Fruit fly (Drosophila melanogaster) ovary, adult (tissue): ENCODE results near the gene CG10562.

ENCODE experiments used
- CG17801 ChIP-seq: fragments of 200-800 bp; optimal IDR thresholded peaks from 2 replicates; lab custom pipeline; 2019; ENCODE audit warnings: missing biosample characterization, mild to moderate bottlenecking, missing genetic modification characterization, moderate library complexity; ENCODE audit not compliant: partially characterized antibody

The CG10562 gene

DNA sequence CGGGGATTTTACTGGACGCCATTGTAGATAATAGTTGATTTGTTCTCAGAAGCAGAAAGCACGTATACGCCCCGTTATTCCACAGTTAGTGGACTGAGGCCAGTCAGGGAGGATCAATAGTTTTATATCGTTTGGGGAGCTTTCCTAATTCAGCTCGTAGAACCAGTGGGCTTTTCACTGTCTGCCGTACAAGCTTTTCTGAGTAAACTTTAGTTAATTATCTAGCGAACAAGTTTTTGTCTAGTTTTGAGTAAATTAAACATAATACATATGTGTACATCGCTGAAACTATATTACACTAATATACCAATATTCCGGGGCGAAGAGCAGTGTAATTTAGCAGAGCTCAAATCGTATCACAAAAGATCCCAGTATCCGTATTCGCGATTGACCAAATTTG lies at the start of gene CG10562:
CG10562 (minus strand) TSS at position 101 of the 400 bp plus-strand sequence.
- no peak for TF ChIP-seq CG17801 (GFP tag; lab: Kevin White, UChicago)

DNA sequence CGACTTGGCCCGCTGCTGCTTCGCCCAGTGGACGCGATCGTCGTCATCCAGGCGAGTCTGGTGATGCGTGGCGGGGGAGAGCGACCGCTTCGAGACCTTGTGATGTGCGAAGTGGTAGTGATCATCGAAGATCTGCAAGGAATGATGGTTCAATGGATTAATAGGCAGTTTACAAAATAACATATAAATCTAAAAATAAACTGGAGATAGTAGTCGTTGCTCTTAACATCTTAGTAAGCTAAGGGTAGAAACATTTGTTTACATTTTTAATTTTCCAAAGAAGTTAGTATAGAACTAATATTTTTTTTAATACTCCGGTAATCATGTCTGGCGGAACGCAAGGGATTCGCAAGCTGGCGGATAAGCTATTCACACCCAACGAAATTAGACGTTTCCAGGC lies 35.4 kb upstream of the CG10562 start, which contains the start of gene ND-49L:
ND-49L (plus strand) TSS at position 301 of the 400 bp plus-strand sequence.
- no peak for TF ChIP-seq CG17801 (GFP tag; lab: Kevin White, UChicago)

DNA sequence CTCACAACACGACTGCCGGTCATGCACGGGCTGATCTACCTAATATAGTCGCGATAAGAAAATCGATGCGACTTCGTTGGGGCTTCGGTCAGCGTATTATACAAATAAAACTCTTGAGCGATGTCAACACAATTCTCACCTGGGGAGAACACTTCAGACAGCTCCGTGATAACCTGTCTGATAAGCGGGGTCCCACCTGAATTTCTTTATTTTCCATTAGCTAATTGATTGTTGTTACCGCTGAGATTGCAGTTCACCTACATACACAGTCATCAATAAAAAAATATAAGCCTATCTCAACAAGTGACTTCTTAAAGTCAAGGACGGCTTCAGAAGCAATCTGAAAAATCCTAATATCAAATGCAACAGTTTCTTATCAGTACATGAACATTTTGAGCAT lies 24.3 kb upstream of the CG10562 start, which contains the start of gene tobi:
tobi (minus strand) TSS at position 23 of the 400 bp plus-strand sequence.
- no peak for TF ChIP-seq CG17801 (GFP tag; lab: Kevin White, UChicago)

DNA sequence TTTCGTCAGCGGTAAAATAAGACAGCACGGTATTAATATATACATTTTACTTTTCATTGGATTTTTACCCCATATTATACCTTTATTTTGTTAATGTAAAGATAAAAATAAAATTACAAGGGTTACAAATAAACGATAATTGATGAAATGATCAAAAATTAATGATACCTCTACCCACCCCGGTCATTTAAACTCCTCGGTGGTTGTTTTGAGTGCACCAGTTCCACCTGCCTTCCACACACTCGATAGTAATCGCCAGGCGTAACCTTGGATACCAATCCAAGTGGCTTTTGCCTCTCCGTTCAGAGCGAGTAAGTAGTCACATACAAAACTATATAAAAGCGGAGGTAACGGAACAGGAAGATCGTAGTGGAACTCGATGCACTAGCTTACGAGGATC lies 17.4 kb upstream of the CG10562 start, which contains the start of gene rha:
rha (plus strand) TSS at position 301 of the 400 bp plus-strand sequence.
- no peak for TF ChIP-seq CG17801 (GFP tag; lab: Kevin White, UChicago)

DNA sequence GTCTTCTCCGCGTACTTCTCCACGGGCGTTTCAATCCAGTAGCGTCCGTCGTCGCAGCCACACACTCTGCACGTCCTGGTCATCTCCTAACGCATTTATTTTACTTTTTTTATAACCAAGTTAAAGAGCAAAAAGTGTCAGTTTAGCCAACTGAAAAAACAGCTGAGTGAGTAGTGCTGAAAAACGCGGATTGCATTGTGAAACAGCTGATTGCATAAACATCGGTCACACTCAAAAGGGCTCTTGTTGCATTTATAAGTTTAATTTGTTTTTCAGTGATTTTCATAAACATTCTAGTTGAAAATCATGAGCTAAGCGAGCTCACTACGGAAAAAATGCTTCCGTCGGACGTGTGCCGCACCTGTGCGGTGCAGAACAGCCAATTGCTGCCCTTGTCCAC lies 12.5 kb upstream of the CG10562 start, which contains the start of the genes CG10669 and CG11902:
CG10669 (minus strand) TSS at position 179 of the 400 bp plus-strand sequence.
CG11902 (plus strand) TSS at position 193 of the 400 bp plus-strand sequence.
- TF ChIP-seq CG17801 (GFP tag; lab: Kevin White, UChicago), result no peak

DNA sequence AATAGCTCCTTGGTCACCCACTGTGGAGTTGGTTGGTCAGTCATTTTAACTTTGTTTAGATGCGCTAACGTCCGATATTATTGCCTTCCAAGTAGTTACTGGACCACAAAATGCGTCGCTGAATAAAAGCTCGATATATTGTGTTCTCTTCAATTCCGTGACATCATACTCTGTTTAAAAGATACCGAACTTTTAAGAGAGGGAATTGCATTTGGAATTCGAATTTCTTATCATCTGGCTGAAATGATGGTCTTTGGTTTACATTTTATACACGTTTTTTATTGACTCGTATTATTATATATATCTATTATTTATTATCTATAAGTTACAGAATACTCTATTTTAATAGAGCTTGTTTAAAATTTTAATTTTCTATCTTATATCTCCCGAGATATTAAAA lies 8.5 kb upstream of the CG10562 start, which contains the start of gene CHKov2:
CHKov2 (minus strand) TSS at position 101 of the 400 bp plus-strand sequence.
- TF ChIP-seq CG17801 (GFP tag; lab: Kevin White, UChicago), result no peak

DNA sequence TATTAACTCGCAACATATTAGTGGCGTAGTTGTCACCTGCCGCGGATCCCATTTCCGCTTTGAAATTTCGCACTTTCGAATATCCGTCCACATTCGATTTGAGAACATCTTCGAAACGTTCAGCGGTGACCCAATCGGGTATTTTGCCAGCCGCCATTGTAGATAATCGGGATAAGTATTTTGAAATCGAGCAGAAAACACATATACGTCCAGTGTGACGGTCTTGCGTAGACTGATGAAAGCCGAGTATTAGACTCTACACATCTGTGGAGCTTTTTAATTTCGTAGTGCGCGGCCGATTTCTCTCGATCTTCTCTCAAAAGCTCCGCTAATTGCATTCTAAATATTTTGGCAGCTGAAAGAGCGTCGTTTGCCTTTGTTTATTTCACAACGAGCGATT lies 6.5 kb upstream of the CG10562 start, which contains the start of gene CHKov1:
CHKov1 (minus strand) TSS at position 238 of the 400 bp plus-strand sequence.
- TF ChIP-seq CG17801 (GFP tag; lab: Kevin White, UChicago), result no peak

DNA sequence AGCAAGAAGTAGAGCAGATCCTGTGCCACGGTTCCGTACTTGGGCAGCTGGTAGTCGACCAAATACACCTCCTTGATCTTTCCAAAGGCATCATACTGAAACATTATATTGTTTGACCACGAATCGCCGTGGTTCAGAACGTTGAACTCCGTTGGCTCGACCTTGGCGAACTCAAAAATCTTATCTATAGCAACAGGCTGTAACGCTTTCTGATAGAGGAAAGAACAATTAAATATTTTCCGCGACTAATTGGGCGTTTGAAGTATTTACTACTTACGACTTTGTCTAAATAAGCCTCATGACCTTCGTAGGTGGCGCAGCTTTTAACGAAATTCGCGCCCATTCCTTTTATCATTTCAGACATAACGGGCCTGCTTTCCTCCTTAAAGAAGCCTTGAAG lies 876 bp downstream of the CG10562 start:
- no peak for TF ChIP-seq CG17801 (GFP tag; lab: Kevin White, UChicago)

DNA sequence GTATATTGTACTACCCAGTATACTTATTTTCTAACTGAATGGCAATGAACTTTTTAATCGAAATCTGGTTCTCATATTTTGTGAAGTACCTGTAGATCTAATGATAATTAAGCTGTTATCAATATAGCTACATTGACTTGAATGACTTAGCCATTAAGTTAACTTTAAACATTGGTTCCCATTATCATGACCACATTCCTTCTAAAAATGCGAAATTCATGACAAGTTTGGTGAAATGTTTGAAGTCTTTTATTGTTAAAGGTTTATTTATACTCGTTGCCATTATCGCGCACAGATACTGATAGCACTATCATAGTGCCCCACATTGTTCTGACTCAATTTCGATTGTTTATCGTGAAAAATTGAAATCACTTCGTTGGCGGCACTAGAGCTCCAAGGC lies 1.7 kb downstream of the CG10562 start:
- no peak for TF ChIP-seq CG17801 (GFP tag; lab: Kevin White, UChicago)

DNA sequence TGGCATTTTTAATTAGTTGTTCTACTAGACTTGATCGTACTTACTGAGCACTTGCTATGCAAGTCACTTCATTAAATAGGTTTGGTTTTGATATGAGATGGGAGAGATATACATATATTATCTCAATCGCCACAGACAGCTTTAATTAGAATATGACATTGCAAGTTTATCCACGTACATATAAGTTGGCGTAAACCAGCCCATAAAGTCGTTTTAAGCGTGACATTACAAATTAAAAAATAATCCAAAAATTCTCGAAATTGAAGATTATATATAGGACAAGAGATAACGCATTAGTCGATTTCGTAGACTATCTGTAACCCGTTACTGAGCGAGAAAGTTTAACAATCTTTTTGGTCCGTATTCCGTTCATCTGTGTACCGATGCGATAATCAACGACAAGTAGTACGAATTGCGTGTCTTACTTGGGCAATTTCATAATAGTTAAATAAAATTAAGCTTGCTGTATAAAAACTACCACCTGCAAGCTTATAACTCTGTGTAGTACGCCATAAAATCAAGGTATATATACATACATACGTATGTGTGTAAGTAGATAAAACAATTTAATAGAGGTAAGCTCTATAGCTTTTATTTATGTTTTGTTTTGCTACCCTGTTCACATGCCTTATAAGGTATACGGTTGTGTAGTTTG lies 2.4 kb downstream of the CG10562 start, which contains the start of gene CG10560:
CG10560 (minus strand) TSS at position 51 of the 655 bp plus-strand sequence.
- no peak for TF ChIP-seq CG17801 (GFP tag; lab: Kevin White, UChicago)

DNA sequence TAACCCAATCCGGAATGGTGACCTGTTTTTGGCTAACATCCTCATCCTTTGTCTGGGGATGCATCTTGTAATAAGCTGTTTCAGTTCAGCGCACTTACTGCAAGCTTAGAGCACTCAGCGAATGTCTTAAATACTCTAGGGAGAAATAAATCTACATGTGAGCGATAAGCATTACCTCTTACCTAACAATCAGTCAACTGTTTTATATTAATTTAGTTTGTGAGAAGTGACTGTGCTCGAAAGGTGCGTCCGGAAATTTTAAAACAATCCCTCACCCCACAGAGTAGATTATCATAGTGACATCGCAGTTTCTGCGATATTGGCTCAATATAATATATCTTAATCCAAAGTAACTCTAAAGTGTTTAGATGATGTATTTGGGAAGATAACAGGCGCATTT lies 4.5 kb downstream of the CG10562 start, which contains the start of gene CG10553:
CG10553 (minus strand) TSS at position 101 of the 400 bp plus-strand sequence.
- no peak for TF ChIP-seq CG17801 (GFP tag; lab: Kevin White, UChicago)

DNA sequence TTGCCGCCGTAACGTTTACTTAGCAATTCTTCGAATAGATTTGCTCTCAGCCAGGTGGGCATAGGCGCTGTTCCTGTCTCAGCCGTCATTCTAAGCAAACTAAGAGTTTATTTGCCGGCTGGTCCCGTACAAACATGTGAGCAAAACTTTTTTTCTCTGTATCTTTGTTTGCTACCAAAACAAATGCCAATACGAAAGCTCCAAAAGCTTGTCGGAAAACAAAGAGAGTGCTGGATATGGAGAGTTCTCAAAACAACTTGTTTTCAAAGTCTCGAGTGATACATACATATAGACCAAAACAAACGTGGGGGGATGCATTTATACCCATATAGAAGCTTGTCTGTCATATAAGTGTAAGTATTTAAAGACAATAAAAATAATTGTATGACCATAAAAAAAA lies 6.5 kb downstream of the CG10562 start, which contains the start of gene CG10559:
CG10559 (minus strand) TSS at position 101 of the 400 bp plus-strand sequence.
- TF ChIP-seq CG17801 (GFP tag; lab: Kevin White, UChicago), result no peak

DNA sequence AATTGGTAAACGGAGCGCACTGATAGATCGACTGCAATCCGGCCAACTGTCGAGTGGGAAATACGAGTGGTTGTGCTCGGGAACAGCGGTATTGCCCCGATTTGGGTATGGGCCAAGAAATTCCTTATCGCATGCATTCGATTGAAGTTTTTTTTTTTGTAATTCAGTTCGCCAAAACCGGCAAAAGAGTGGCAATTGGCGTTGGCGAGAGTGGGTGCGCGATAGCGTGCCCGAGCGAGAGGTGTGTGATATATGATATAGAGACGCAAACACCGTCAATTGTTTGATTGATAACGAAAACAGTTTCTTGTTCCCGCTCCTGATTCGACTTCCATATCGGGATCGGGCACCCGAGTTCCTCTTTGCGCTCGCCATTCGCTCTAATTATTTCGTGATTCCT lies 8.8 kb downstream of the CG10562 start, which contains the start of gene CG31087:
CG31087 (minus strand) TSS at position 63 of the 400 bp plus-strand sequence.
- no peak for TF ChIP-seq CG17801 (GFP tag; lab: Kevin White, UChicago)

DNA sequence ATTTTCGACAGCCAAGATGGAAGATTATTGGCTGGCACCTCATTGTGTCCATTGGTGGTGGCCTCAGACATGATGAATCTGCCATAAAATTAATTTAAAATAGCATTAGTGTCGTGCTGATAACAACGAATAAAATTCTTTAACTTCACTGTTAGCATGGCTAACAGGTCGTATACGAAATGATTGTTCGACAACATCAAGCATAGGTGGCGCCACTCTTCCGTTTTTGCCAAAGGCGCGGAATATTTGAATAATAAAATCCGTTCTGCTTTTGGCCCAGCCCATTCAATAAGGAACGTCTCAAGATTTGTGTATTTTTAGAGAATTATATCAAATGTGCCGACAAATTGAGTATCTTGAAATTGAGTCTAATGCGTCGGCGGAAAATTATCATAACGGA lies 10.0 kb downstream of the CG10562 start:
- TF ChIP-seq CG17801 (GFP tag; lab: Kevin White, UChicago), result no peak

DNA sequence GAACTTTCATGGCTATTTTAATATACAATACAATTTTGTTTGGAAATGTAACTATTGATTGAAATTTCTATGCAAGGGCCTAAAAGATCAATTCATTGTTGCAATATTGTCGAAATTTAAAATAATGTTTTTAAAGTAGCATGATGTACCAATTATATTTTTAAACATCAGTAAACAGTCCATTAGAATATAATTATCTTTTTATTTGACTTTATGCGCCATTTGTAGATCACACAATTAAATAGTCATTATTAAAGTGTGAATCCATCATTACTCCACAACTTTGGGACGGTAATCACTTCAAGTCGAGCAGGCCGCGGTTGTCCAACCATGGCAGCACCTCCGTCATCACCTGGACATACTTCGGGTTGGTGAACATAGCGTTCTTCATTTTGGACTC lies 11.7 kb downstream of the CG10562 start, which contains the start of gene CG31099:
CG31099 (minus strand) TSS at position 101 of the 400 bp plus-strand sequence.
- no peak for TF ChIP-seq CG17801 (GFP tag; lab: Kevin White, UChicago)
